Fruit fly (Drosophila melanogaster) whole organism, embryonic: ENCODE data around the gene Spn28B.
A peak's percentile ranks its signal among the peaks of the same experiment; 100 is the strongest.

Experiments used
- Blimp-1 ChIP-seq: fragments of 200-800 bp; sonication (Bioruptor generic); optimal IDR thresholded peaks from 3 replicates; lab custom pipeline; 2018; ENCODE audit warnings: missing biosample characterization, missing genetic modification characterization, mild to moderate bottlenecking, moderate library complexity, missing genetic modification reagents
- BtbVII ChIP-seq: fragments of 200-800 bp; sonication (Bioruptor generic); optimal IDR thresholded peaks from 3 replicates; lab custom pipeline; 2017; ENCODE audit warnings: missing biosample characterization, mild to moderate bottlenecking, missing genetic modification characterization
- CG11504 ChIP-seq: fragments of 200-800 bp; sonication (Bioruptor generic); optimal IDR thresholded peaks from 3 replicates; lab custom pipeline; 2019; ENCODE audit warnings: missing biosample characterization, mild to moderate bottlenecking, missing genetic modification characterization, moderate library complexity
- CG11723 ChIP-seq: fragments of 200-800 bp; sonication (Bioruptor generic); optimal IDR thresholded peaks from 2 replicates; lab custom pipeline; 2017; ENCODE audit warnings: missing biosample characterization, mild to moderate bottlenecking, missing genetic modification characterization
- CG14965 ChIP-seq: fragments of 200-800 bp; sonication (Bioruptor generic); optimal IDR thresholded peaks from 2 replicates; lab custom pipeline; 2016; ENCODE audit warnings: missing biosample characterization, missing genetic modification characterization, borderline replicate concordance
- CG17186 ChIP-seq: fragments of 200-800 bp; sonication (Bioruptor generic); optimal IDR thresholded peaks from 3 replicates; lab custom pipeline; 2017; ENCODE audit warnings: missing biosample characterization, missing genetic modification reagents, missing genetic modification characterization
- CG32532 ChIP-seq: fragments of 200-800 bp; sonication (Bioruptor generic); IDR thresholded peaks from 2 replicates; pipeline ENCODE4 v1.3.6; 2022; ENCODE audit warnings: missing biosample characterization, missing genetic modification characterization
- CG3407 ChIP-seq: fragments of 200-800 bp; sonication (Bioruptor generic); optimal IDR thresholded peaks from 2 replicates; lab custom pipeline; 2018; ENCODE audit warnings: missing biosample characterization, mild to moderate bottlenecking, missing genetic modification characterization
- CG7987 ChIP-seq: fragments of 200-800 bp; sonication (Bioruptor generic); optimal IDR thresholded peaks from 2 replicates; lab custom pipeline; 2018; ENCODE audit warnings: missing biosample characterization, mild to moderate bottlenecking, missing genetic modification characterization, moderate library complexity
- D19A ChIP-seq: fragments of 200-800 bp; optimal IDR thresholded peaks from 3 replicates; lab custom pipeline; 2019; ENCODE audit warnings: missing biosample characterization, mild to moderate bottlenecking, missing genetic modification characterization, moderate library complexity
- Dfd ChIP-seq, 2 experiments: fragments of >200 bp; optimal IDR thresholded peaks; 2 replicates each; lab custom pipeline; 2017; ENCODE audit warnings: missing biosample characterization in 2 of 2, missing genetic modification characterization in 2 of 2
- Dref ChIP-seq: fragments of 200-800 bp; sonication (Bioruptor generic); IDR thresholded peaks from 2 replicates; pipeline ENCODE4 v1.3.6; 2022; ENCODE audit warnings: missing biosample characterization, missing genetic modification characterization
- ERR ChIP-seq: fragments of 200-800 bp; sonication (Bioruptor generic); optimal IDR thresholded peaks from 2 replicates; lab custom pipeline; 2016; ENCODE audit warnings: missing biosample characterization, missing genetic modification characterization
- Ets65A ChIP-seq: fragments of 200-800 bp; sonication (Bioruptor generic); peaks from one replicate; lab custom pipeline; 2016; ENCODE audit warnings: missing biosample characterization, missing genetic modification characterization
- Fer2 ChIP-seq: fragments of 200-800 bp; sonication (Bioruptor generic); optimal IDR thresholded peaks from 2 replicates; lab custom pipeline; 2018; ENCODE audit warnings: missing biosample characterization, mild to moderate bottlenecking, missing genetic modification characterization, moderate library complexity
- Gsc ChIP-seq: fragments of 200-800 bp; sonication (Bioruptor generic); IDR thresholded peaks from 2 replicates; pipeline ENCODE4 v1.3.6; 2022; ENCODE audit warnings: missing biosample characterization, missing genetic modification characterization
- HLH4C ChIP-seq: fragments of 200-800 bp; sonication (Bioruptor generic); IDR thresholded peaks from 3 replicates; pipeline ENCODE4 v1.3.6; 2022; ENCODE audit warnings: missing biosample characterization, missing genetic modification characterization; ENCODE audit not compliant: partially characterized antibody
- Med ChIP-seq: fragments of 200-800 bp; sonication (Bioruptor generic); peaks from one replicate; lab custom pipeline; 2016; ENCODE audit warnings: missing biosample characterization, missing genetic modification characterization, mild to moderate bottlenecking, inconsistent platforms, moderate library complexity
- NC2α ChIP-seq: fragments of 200-800 bp; sonication (Bioruptor generic); optimal IDR thresholded peaks from 2 replicates; lab custom pipeline; 2016; ENCODE audit warnings: missing biosample characterization, missing genetic modification characterization
- Oli ChIP-seq: fragments of 200-800 bp; sonication (Bioruptor generic); optimal IDR thresholded peaks from 2 replicates; lab custom pipeline; 2018; ENCODE audit warnings: missing biosample characterization, mild to moderate bottlenecking, missing genetic modification characterization, moderate library complexity
- Pdp1 ChIP-seq, 2 experiments: fragments of 200-800 bp; sonication (Bioruptor generic); optimal IDR thresholded peaks; 3 replicates each; lab custom pipeline; 2016; ENCODE audit warnings: missing biosample characterization in 2 of 2, missing genetic modification characterization in 2 of 2, mild to moderate bottlenecking in 1 of 2, moderate library complexity in 1 of 2
- Sox102F ChIP-seq: fragments of 200-800 bp; sonication (Bioruptor generic); optimal IDR thresholded peaks from 2 replicates; lab custom pipeline; 2018; ENCODE audit warnings: missing biosample characterization, mild to moderate bottlenecking, missing genetic modification characterization, moderate library complexity
- Sry-β ChIP-seq: fragments of 200-800 bp; sonication (Bioruptor generic); optimal IDR thresholded peaks from 2 replicates; lab custom pipeline; 2018; ENCODE audit warnings: missing biosample characterization, mild to moderate bottlenecking, missing genetic modification characterization, moderate library complexity
- Sry-δ ChIP-seq: fragments of 200-800 bp; sonication (Bioruptor generic); optimal IDR thresholded peaks from 2 replicates; lab custom pipeline; 2016; ENCODE audit warnings: missing biosample characterization, missing genetic modification characterization
- Stat92E ChIP-seq, 3 experiments: fragments of >200 bp in 2 of 3; fragments of 200-800 bp in 1 of 3; sonication (Bioruptor generic) in 1 of 3; optimal IDR thresholded peaks; 2 replicates each; lab custom pipeline; 2017 to 2019; ENCODE audit warnings: missing biosample characterization in 3 of 3, missing genetic modification characterization in 3 of 3, mild to moderate bottlenecking in 1 of 3, moderate library complexity in 1 of 3
- bsh ChIP-seq, 2 experiments: fragments of 200-800 bp; sonication (Bioruptor generic); optimal IDR thresholded peaks; 2 replicates each; lab custom pipeline; 2017 to 2018; ENCODE audit warnings: mild to moderate bottlenecking in 2 of 2, missing biosample characterization in 2 of 2, missing genetic modification characterization in 2 of 2, moderate library complexity in 1 of 2
- caup ChIP-seq: fragments of 200-800 bp; sonication (Bioruptor generic); optimal IDR thresholded peaks from 3 replicates; lab custom pipeline; 2017; ENCODE audit warnings: missing biosample characterization, mild to moderate bottlenecking, missing genetic modification characterization, moderate library complexity; ENCODE audit not compliant: severe bottlenecking
- ci ChIP-seq: fragments of 200-800 bp; sonication (Bioruptor generic); IDR thresholded peaks from 3 replicates; pipeline ENCODE4 v1.3.6; 2022; ENCODE audit warnings: missing biosample characterization, missing genetic modification characterization
- dmrt99B ChIP-seq: fragments of 200-800 bp; sonication (Bioruptor generic); optimal IDR thresholded peaks from 2 replicates; lab custom pipeline; 2018; ENCODE audit warnings: missing biosample characterization, mild to moderate bottlenecking, missing genetic modification characterization, moderate library complexity
- ewg ChIP-seq: fragments of 200-800 bp; sonication (Bioruptor generic); optimal IDR thresholded peaks from 3 replicates; lab custom pipeline; 2017; ENCODE audit warnings: mild to moderate bottlenecking, missing biosample characterization, missing genetic modification reagents, missing genetic modification characterization
- eyg ChIP-seq: fragments of 200-800 bp; sonication (Bioruptor generic); optimal IDR thresholded peaks from 3 replicates; lab custom pipeline; 2016; ENCODE audit warnings: missing biosample characterization, missing genetic modification characterization
- fru ChIP-seq: fragments of >200 bp; optimal IDR thresholded peaks from 2 replicates; lab custom pipeline; 2017
- her ChIP-seq: fragments of 200-800 bp; sonication (Bioruptor generic); optimal IDR thresholded peaks from 2 replicates; lab custom pipeline; 2016; ENCODE audit warnings: missing biosample characterization, missing genetic modification characterization
- hkb ChIP-seq, 2 experiments: fragments of 200-800 bp in 1 of 2; fragments of >200 bp in 1 of 2; sonication (Bioruptor generic) in 1 of 2; IDR thresholded peaks in 1 of 2; optimal IDR thresholded peaks in 1 of 2; 2 replicates each; pipeline versions ENCODE4 v1.3.6 to Lab custom; 2017 to 2022; ENCODE audit warnings: missing biosample characterization in 1 of 2, missing genetic modification characterization in 1 of 2
- ind ChIP-seq: fragments of 200-800 bp; sonication (Bioruptor generic); optimal IDR thresholded peaks from 3 replicates; lab custom pipeline; 2016; ENCODE audit warnings: missing biosample characterization, missing genetic modification characterization
- nerfin-1 ChIP-seq: fragments of 200-800 bp; sonication (Bioruptor generic); optimal IDR thresholded peaks from 3 replicates; lab custom pipeline; 2019; ENCODE audit warnings: missing biosample characterization, mild to moderate bottlenecking, missing genetic modification characterization, moderate library complexity
- prd ChIP-seq, 3 experiments: fragments of >200 bp in 2 of 3; fragments of 200-800 bp in 1 of 3; sonication (Bioruptor generic) in 1 of 3; optimal IDR thresholded peaks in 2 of 3; IDR thresholded peaks in 1 of 3; 2 replicates in 2 of 3; 3 replicates in 1 of 3; pipeline versions ENCODE4 v1.3.6 to Lab custom; 2017 to 2022; ENCODE audit warnings: missing biosample characterization in 1 of 3, missing genetic modification characterization in 1 of 3
- pzg ChIP-seq: fragments of 200-800 bp; sonication (Bioruptor generic); optimal IDR thresholded peaks from 3 replicates; lab custom pipeline; 2018; ENCODE audit warnings: missing biosample characterization, mild to moderate bottlenecking, missing genetic modification characterization, moderate library complexity
- scrt ChIP-seq: fragments of 200-800 bp; sonication (Bioruptor generic); optimal IDR thresholded peaks from 2 replicates; lab custom pipeline; 2018; ENCODE audit warnings: missing biosample characterization, mild to moderate bottlenecking, missing genetic modification characterization, moderate library complexity
- sima ChIP-seq: fragments of 200-800 bp; sonication (Bioruptor generic); optimal IDR thresholded peaks from 2 replicates; lab custom pipeline; 2016; ENCODE audit warnings: missing biosample characterization, missing genetic modification characterization
- sisA ChIP-seq: fragments of 200-800 bp; sonication (Bioruptor generic); IDR thresholded peaks from 2 replicates; pipeline ENCODE4 v1.3.6; 2022; ENCODE audit warnings: missing biosample characterization, missing genetic modification characterization
- tgo ChIP-seq: fragments of 200-800 bp; sonication (Bioruptor generic); IDR thresholded peaks from 3 replicates; pipeline ENCODE4 v1.3.6; 2022; ENCODE audit warnings: missing biosample characterization, missing genetic modification characterization
- tna ChIP-seq: fragments of 200-800 bp; sonication (Bioruptor generic); IDR thresholded peaks from 2 replicates; pipeline ENCODE4 v1.3.6; 2022; ENCODE audit warnings: missing biosample characterization, missing genetic modification characterization; ENCODE audit not compliant: partially characterized antibody
- vnd ChIP-seq: fragments of 200-800 bp; sonication (Bioruptor generic); IDR thresholded peaks from 3 replicates; pipeline ENCODE4 v1.3.6; 2022; ENCODE audit warnings: missing biosample characterization, missing genetic modification characterization; ENCODE audit not compliant: partially characterized antibody
- vvl ChIP-seq: fragments of 200-800 bp; sonication (Bioruptor generic); IDR thresholded peaks from 2 replicates; pipeline ENCODE4 v1.3.6; 2022; ENCODE audit warnings: missing biosample characterization, missing genetic modification characterization
- wdn ChIP-seq: fragments of 200-800 bp; sonication (Bioruptor generic); IDR thresholded peaks from 2 replicates; pipeline ENCODE4 v1.3.6; 2022; ENCODE audit warnings: missing biosample characterization, missing genetic modification characterization

Gene Spn28B

dm6 chr2L:7596862-7597261 lies 15.1 kb downstream of the Spn28B start (continued):
- no peak for TF ChIP-seq Fer2 (tag; lab: Kevin White, UChicago)
- TF ChIP-seq dmrt99B (tag; lab: Kevin White, UChicago) = peak; percentile 88
- TF ChIP-seq eyg = peak; percentile 38
- peak; percentile 81 for TF ChIP-seq ewg (GFP tag; lab: Kevin White, UChicago)
- TF ChIP-seq Sry-δ (GFP tag; lab: Kevin White, UChicago) = peak; percentile 42
- TF ChIP-seq nerfin-1 = peak; percentile 82
- TF ChIP-seq Stat92E (GFP tag; optimal IDR thresholded peaks at IDR 0.05; lab: Kevin White, UChicago) = peak in 1 of 3 experiments; percentile 85
- no peak for TF ChIP-seq pzg
- TF ChIP-seq scrt (GFP tag; lab: Kevin White, UChicago) = peak; percentile 45
- peak; percentile 69; the same call in 2 of the 3 replicates for TF ChIP-seq tgo
- TF ChIP-seq vnd (GFP tag; lab: Robert Waterston, UW) = no peak
- TF ChIP-seq ERR = peak; percentile 23
- TF ChIP-seq wdn = 0 out of 2 replicates have a peak, but pooled peaks have one; percentile 9
- TF ChIP-seq CG14965 = peak; percentile 44
- TF ChIP-seq HLH4C (GFP tag; lab: Robert Waterston, UW) = no peak
- TF ChIP-seq CG32532 (GFP tag; lab: Robert Waterston, UW) = no peak
- TF ChIP-seq ind = peak; percentile 71
- TF ChIP-seq Sry-β = peak; percentile 2
- TF ChIP-seq Dfd (GFP tag; optimal IDR thresholded peaks at IDR 0.05; lab: Kevin White, UChicago) = no peak
- peak; percentile 20 for TF ChIP-seq BtbVII (GFP tag; lab: Kevin White, UChicago)
- TF ChIP-seq CG3407 (GFP tag; lab: Kevin White, UChicago) = peak; percentile 84
- TF ChIP-seq sima (GFP tag; lab: Kevin White, UChicago) = peak; percentile 39
- TF ChIP-seq Gsc = peak; percentile 64
- TF ChIP-seq CG11504 = peak; percentile 87
- no peak for TF ChIP-seq Dref (GFP tag; lab: Robert Waterston, UW)

- TF ChIP-seq NC2α = no peak
- peak; percentile 13 for TF ChIP-seq Med (GFP tag; lab: Kevin White, UChicago)
- no peak for TF ChIP-seq CG7987 (GFP tag; lab: Kevin White, UChicago)
- no peak for TF ChIP-seq fru (lab: Kevin White, UChicago)
- TF ChIP-seq D19A = peak; percentile 87
- peak; percentile 34 for TF ChIP-seq Blimp-1
- peak; percentile 9 for TF ChIP-seq hkb (optimal IDR thresholded peaks at IDR 0.05; lab: Kevin White, UChicago)
- TF ChIP-seq hkb (GFP tag; IDR thresholded peaks at IDR 0.05; lab: Robert Waterston, UW) = no peak
- TF ChIP-seq Ets65A (GFP tag; lab: Kevin White, UChicago) = peak; percentile 11
- TF ChIP-seq ci (GFP tag; lab: Robert Waterston, UW) = peak; percentile 25; the same call in 1 of the 3 replicates
- peak in 1 of 2 experiments; percentile 60 for TF ChIP-seq Pdp1 (GFP tag; optimal IDR thresholded peaks at IDR 0.05; lab: Kevin White, UChicago)
- no peak for TF ChIP-seq prd (optimal IDR thresholded peaks at IDR 0.05; lab: Kevin White, UChicago)
- TF ChIP-seq prd (GFP tag; IDR thresholded peaks at IDR 0.05; lab: Robert Waterston, UW) = 0 out of 3 replicates have a peak, but pooled peaks have one; percentile 25
- TF ChIP-seq CG11723 (GFP tag; lab: Kevin White, UChicago) = no peak
- peak; percentile 14 for TF ChIP-seq Sox102F (GFP tag; lab: Kevin White, UChicago)
- peak; percentile 28 for TF ChIP-seq CG11504
- peak; percentile 27; the same call in 1 of the 2 replicates for TF ChIP-seq sisA (GFP tag; lab: Robert Waterston, UW)
- TF ChIP-seq CG14965 = no peak
- TF ChIP-seq bsh (GFP tag; optimal IDR thresholded peaks at IDR 0.05; lab: Kevin White, UChicago) = peak in 1 of 2 experiments; percentile 20
- no peak for TF ChIP-seq caup (GFP tag; lab: Kevin White, UChicago)
- TF ChIP-seq Oli (tag; lab: Kevin White, UChicago) = no peak
- no peak for TF ChIP-seq her (GFP tag; lab: Kevin White, UChicago)
- no peak for TF ChIP-seq vvl (GFP tag; lab: Robert Waterston, UW)
- TF ChIP-seq tna (GFP tag; lab: Robert Waterston, UW) = no peak
- no peak for TF ChIP-seq CG17186 (GFP tag; lab: Kevin White, UChicago)
Observed at dm6 chr2L:7597431-7597830, 15.7 kb downstream of the Spn28B start.
